Fruit fly (Drosophila melanogaster) whole organism, prepupa: ENCODE data around the gene EndoA.

Experiments used
- CG10669 ChIP-seq: fragments of 200-800 bp; sonication (Bioruptor generic); optimal IDR thresholded peaks from 3 replicates; lab custom pipeline; 2018; ENCODE audit warnings: missing biosample characterization, mild to moderate bottlenecking, missing genetic modification characterization, moderate library complexity
- CG11762 ChIP-seq: fragments of 200-800 bp; sonication (Bioruptor generic); optimal IDR thresholded peaks from 3 replicates; lab custom pipeline; 2016; ENCODE audit warnings: missing biosample characterization, missing genetic modification characterization; ENCODE audit not compliant: insufficient read depth
- CG15336 ChIP-seq: fragments of 200-800 bp; sonication (Bioruptor generic); IDR thresholded peaks from 2 replicates; pipeline ENCODE4 v1.3.6; 2022; ENCODE audit warnings: missing biosample characterization, missing genetic modification characterization
- CG1621 ChIP-seq: fragments of 200-800 bp; sonication (Bioruptor generic); optimal IDR thresholded peaks from 3 replicates; lab custom pipeline; 2018; ENCODE audit warnings: missing biosample characterization, mild to moderate bottlenecking, missing genetic modification characterization
- CG16779 ChIP-seq: fragments of 200-800 bp; sonication (Bioruptor generic); optimal IDR thresholded peaks from 3 replicates; lab custom pipeline; 2017; ENCODE audit warnings: missing biosample characterization, mild to moderate bottlenecking, missing genetic modification characterization
- CG31627 ChIP-seq: fragments of 200-800 bp; sonication (Bioruptor generic); optimal IDR thresholded peaks from 3 replicates; lab custom pipeline; 2016; ENCODE audit warnings: missing biosample characterization, missing genetic modification characterization
- CG32006 ChIP-seq: fragments of 200-800 bp; sonication (Bioruptor generic); optimal IDR thresholded peaks from 3 replicates; lab custom pipeline; 2017; ENCODE audit warnings: missing biosample characterization, mild to moderate bottlenecking, missing genetic modification characterization
- CG34406 ChIP-seq: fragments of 200-800 bp; sonication (Bioruptor generic); optimal IDR thresholded peaks from 3 replicates; lab custom pipeline; 2016; ENCODE audit warnings: missing biosample characterization, missing genetic modification characterization
- CG3919 ChIP-seq: fragments of 200-800 bp; sonication (Bioruptor generic); optimal IDR thresholded peaks from 3 replicates; lab custom pipeline; 2016; ENCODE audit warnings: missing biosample characterization, missing genetic modification characterization
- CG4318 ChIP-seq: fragments of 200-800 bp; sonication (Bioruptor generic); optimal IDR thresholded peaks from 3 replicates; lab custom pipeline; 2017; ENCODE audit warnings: missing biosample characterization, mild to moderate bottlenecking, missing genetic modification characterization
- CG6163 ChIP-seq: fragments of 200-800 bp; sonication (Bioruptor generic); IDR thresholded peaks from 3 replicates; pipeline ENCODE4 v1.3.6; 2022; ENCODE audit warnings: missing biosample characterization, missing genetic modification characterization
- CG6808 ChIP-seq: fragments of 200-800 bp; sonication (Bioruptor generic); optimal IDR thresholded peaks from 3 replicates; lab custom pipeline; 2017; ENCODE audit warnings: missing biosample characterization, missing genetic modification characterization, mild to moderate bottlenecking, moderate library complexity, missing genetic modification reagents
- CG6854 ChIP-seq: fragments of 200-800 bp; sonication (Bioruptor generic); optimal IDR thresholded peaks from 2 replicates; lab custom pipeline; 2017; ENCODE audit warnings: missing biosample characterization, mild to moderate bottlenecking, missing genetic modification characterization
- Eip75B ChIP-seq: fragments of 200-800 bp; sonication (Bioruptor generic); optimal IDR thresholded peaks from 3 replicates; lab custom pipeline; 2016; ENCODE audit warnings: missing biosample characterization, missing genetic modification characterization
- Eip78C ChIP-seq: fragments of 200-800 bp; sonication (Bioruptor generic); peaks from one replicate; lab custom pipeline; 2016; ENCODE audit warnings: missing biosample characterization, missing genetic modification characterization
- Eip93F ChIP-seq: fragments of 200-800 bp; sonication (Bioruptor generic); optimal IDR thresholded peaks from 2 replicates; lab custom pipeline; 2016; ENCODE audit warnings: missing biosample characterization, mild to moderate bottlenecking, missing genetic modification characterization
- Ets96B ChIP-seq: fragments of 200-800 bp; optimal IDR thresholded peaks from 2 replicates; lab custom pipeline; 2019; ENCODE audit warnings: missing biosample characterization, mild to moderate bottlenecking, missing genetic modification characterization, moderate library complexity
- Lpt ChIP-seq: fragments of 200-800 bp; sonication (Bioruptor generic); optimal IDR thresholded peaks from 3 replicates; lab custom pipeline; 2016; ENCODE audit warnings: missing biosample characterization, missing genetic modification characterization
- Sox102F ChIP-seq: fragments of 200-800 bp; sonication (Bioruptor generic); optimal IDR thresholded peaks from 2 replicates; lab custom pipeline; 2016; ENCODE audit warnings: missing biosample characterization, mild to moderate bottlenecking, missing genetic modification characterization
- Sox14 ChIP-seq: fragments of 200-800 bp; sonication (Bioruptor generic); optimal IDR thresholded peaks from 3 replicates; lab custom pipeline; 2016; ENCODE audit warnings: missing biosample characterization, missing genetic modification characterization
- Sox15 ChIP-seq: fragments of 200-800 bp; sonication (Bioruptor generic); optimal IDR thresholded peaks from 3 replicates; lab custom pipeline; 2016; ENCODE audit warnings: missing biosample characterization, missing genetic modification characterization
- achi ChIP-seq: fragments of 200-800 bp; sonication (Bioruptor generic); optimal IDR thresholded peaks from 3 replicates; lab custom pipeline; 2016; ENCODE audit warnings: missing biosample characterization, missing genetic modification characterization
- acj6 ChIP-seq: fragments of 200-800 bp; sonication (Bioruptor generic); optimal IDR thresholded peaks from 3 replicates; lab custom pipeline; 2016; ENCODE audit warnings: missing biosample characterization, missing genetic modification characterization
- cyc ChIP-seq: fragments of 200-800 bp; sonication (Bioruptor generic); optimal IDR thresholded peaks from 3 replicates; lab custom pipeline; 2016; ENCODE audit warnings: missing biosample characterization, missing genetic modification characterization
- dsx ChIP-seq: fragments of 200-800 bp; optimal IDR thresholded peaks from 3 replicates; lab custom pipeline; 2019; ENCODE audit warnings: missing biosample characterization, mild to moderate bottlenecking, missing genetic modification characterization, moderate library complexity; ENCODE audit not compliant: poor library complexity, severe bottlenecking
- esn ChIP-seq: fragments of 200-800 bp; sonication (Bioruptor generic); optimal IDR thresholded peaks from 2 replicates; lab custom pipeline; 2016; ENCODE audit warnings: missing biosample characterization, mild to moderate bottlenecking, missing genetic modification characterization, moderate library complexity
- fd59A ChIP-seq: fragments of 200-800 bp; sonication (Bioruptor generic); optimal IDR thresholded peaks from 2 replicates; lab custom pipeline; 2017; ENCODE audit warnings: missing biosample characterization, mild to moderate bottlenecking, missing genetic modification characterization, missing genetic modification reagents
- fd85E ChIP-seq: fragments of 200-800 bp; sonication (Bioruptor generic); optimal IDR thresholded peaks from 3 replicates; lab custom pipeline; 2016; ENCODE audit warnings: missing biosample characterization, missing genetic modification characterization
- fkh ChIP-seq: fragments of 200-800 bp; sonication (Bioruptor generic); optimal IDR thresholded peaks from 3 replicates; lab custom pipeline; 2017; ENCODE audit warnings: missing biosample characterization, mild to moderate bottlenecking, missing genetic modification characterization, moderate library complexity
- salr ChIP-seq, 2 experiments: fragments of 200-800 bp; sonication (Bioruptor generic); optimal IDR thresholded peaks; 3 replicates each; lab custom pipeline; 2016 to 2018; ENCODE audit warnings: missing biosample characterization in 2 of 2, missing genetic modification characterization in 2 of 2, mild to moderate bottlenecking in 1 of 2
- spab ChIP-seq: fragments of 200-800 bp; sonication (Bioruptor generic); optimal IDR thresholded peaks from 2 replicates; lab custom pipeline; 2017; ENCODE audit warnings: missing biosample characterization, mild to moderate bottlenecking, missing genetic modification characterization, missing genetic modification reagents
- ss ChIP-seq, 2 experiments: fragments of 200-800 bp; sonication (Bioruptor generic); optimal IDR thresholded peaks; 2 replicates in 1 of 2; 3 replicates in 1 of 2; lab custom pipeline; 2017 to 2018; ENCODE audit warnings: mild to moderate bottlenecking in 2 of 2, missing biosample characterization in 2 of 2, missing genetic modification characterization in 2 of 2, moderate library complexity in 1 of 2
- svp ChIP-seq: fragments of 200-800 bp; sonication (Bioruptor generic); peaks from one replicate; lab custom pipeline; 2016; ENCODE audit warnings: missing biosample characterization, missing genetic modification characterization
- topi ChIP-seq: fragments of 200-800 bp; sonication (Bioruptor generic); optimal IDR thresholded peaks from 3 replicates; lab custom pipeline; 2016; ENCODE audit warnings: missing biosample characterization, missing genetic modification characterization
- vri ChIP-seq: fragments of 200-800 bp; sonication (Bioruptor generic); optimal IDR thresholded peaks from 3 replicates; lab custom pipeline; 2016; ENCODE audit warnings: missing biosample characterization, mild to moderate bottlenecking, missing genetic modification characterization

Gene EndoA

DNA sequence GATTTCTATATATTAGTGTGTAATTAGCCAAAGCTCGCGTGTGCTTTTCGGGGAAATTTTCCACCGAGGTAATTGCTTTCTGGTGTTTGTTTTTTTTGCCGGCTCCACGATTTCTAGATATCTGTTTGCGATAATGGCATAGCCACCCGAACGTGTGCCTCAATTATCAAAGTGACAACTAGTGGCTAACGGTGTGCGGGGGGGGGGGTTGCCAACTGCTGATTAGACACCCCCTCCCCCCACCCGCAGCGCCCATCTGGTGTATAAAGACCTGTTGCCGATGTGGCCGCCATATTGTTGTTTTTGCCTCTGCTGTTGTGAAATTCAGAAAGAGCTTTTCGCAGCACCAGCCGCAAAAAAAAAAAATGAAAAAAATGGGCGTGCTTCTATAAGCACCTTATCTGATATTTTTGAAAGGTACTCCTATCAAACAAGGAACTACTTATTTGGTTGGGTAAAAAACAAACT lies 12.5 kb downstream of the EndoA start (continued):
- TF ChIP-seq Sox102F (GFP tag; lab: Kevin White, UChicago) (no peak), topi (no peak), ss (GFP tag; optimal IDR thresholded peaks at IDR 0.05; lab: Kevin White, UChicago) (peak in 1 of 2 experiments; percentile 9), svp (GFP tag; lab: Kevin White, UChicago) (no peak), CG4318 (GFP tag; lab: Kevin White, UChicago) (no peak), CG34406 (no peak)
- TF ChIP-seq, all 60 proteins: peak for 7

DNA sequence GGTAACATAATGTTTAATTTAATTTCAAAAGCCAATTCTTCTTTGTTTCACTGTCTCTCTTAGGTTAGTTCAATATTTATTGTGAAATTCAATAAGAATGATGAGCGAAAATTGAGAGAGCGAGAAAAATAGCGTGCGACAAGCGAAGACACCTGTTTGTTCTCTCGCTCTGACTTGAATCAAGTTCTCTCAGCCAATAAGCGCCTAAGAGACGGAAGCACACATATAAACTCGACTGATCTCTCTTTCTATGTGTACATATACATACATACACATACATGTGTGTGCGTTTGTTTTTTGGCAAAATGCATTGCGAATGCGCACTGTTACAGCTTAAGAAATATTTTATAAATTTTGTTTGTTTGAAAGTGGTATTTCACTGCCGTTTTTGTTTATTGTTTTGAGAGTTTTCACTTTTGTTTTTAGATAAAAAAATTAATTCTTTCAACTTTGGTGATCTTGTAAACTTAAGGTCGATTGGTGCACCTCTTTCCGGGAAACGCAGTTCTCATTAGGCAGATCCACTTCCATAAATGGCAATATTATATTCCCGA lies 16.9 kb downstream of the EndoA start:
- TF ChIP-seq Sox14 (GFP tag; lab: Kevin White, UChicago), result peak; percentile 32
- TF ChIP-seq fkh (GFP tag; lab: Kevin White, UChicago), result peak; percentile 73
- TF ChIP-seq Sox15 (GFP tag; lab: Kevin White, UChicago), result no peak
- no peak for TF ChIP-seq CG6808 (GFP tag; lab: Kevin White, UChicago)
- TF ChIP-seq CG3919 (GFP tag; lab: Kevin White, UChicago), result no peak
- TF ChIP-seq CG4318 (GFP tag; lab: Kevin White, UChicago), result no peak
- no peak for TF ChIP-seq salr (GFP tag; optimal IDR thresholded peaks at IDR 0.05; lab: Kevin White, UChicago)
- TF ChIP-seq Sox102F (GFP tag; lab: Kevin White, UChicago), result peak; percentile 5
- peak; percentile 13 for TF ChIP-seq CG32006 (GFP tag; lab: Kevin White, UChicago)
- no peak for TF ChIP-seq fd59A (GFP tag; lab: Kevin White, UChicago)
- TF ChIP-seq esn (GFP tag; lab: Kevin White, UChicago), result no peak
- peak; percentile 38; the same call in 2 of the 3 replicates for TF ChIP-seq CG6163 (GFP tag; lab: Robert Waterston, UW)
- no peak for TF ChIP-seq achi (GFP tag; lab: Kevin White, UChicago)
- no peak for TF ChIP-seq CG16779
- TF ChIP-seq fd85E, result no peak
- peak; percentile 4 for TF ChIP-seq vri (GFP tag; lab: Kevin White, UChicago)
- TF ChIP-seq Eip93F (GFP tag; lab: Kevin White, UChicago), result peak; percentile 12
- no peak for TF ChIP-seq Lpt (GFP tag; lab: Kevin White, UChicago)
- TF ChIP-seq acj6, result no peak
- no peak for TF ChIP-seq CG10669 (GFP tag; lab: Kevin White, UChicago)
- no peak for TF ChIP-seq cyc (GFP tag; lab: Kevin White, UChicago)
- no peak for TF ChIP-seq Ets96B (tag; lab: Kevin White, UChicago)
- peak; percentile 64 for TF ChIP-seq Eip78C (GFP tag; lab: Kevin White, UChicago)
- TF ChIP-seq CG6854 (GFP tag; lab: Kevin White, UChicago), result no peak
- peak in 1 of 2 experiments; percentile 8 for TF ChIP-seq ss (GFP tag; optimal IDR thresholded peaks at IDR 0.05; lab: Kevin White, UChicago)
- TF ChIP-seq CG1621 (tag; lab: Kevin White, UChicago), result no peak
- TF ChIP-seq CG11762, result no peak
- TF ChIP-seq CG31627 (GFP tag; lab: Kevin White, UChicago), result no peak

DNA sequence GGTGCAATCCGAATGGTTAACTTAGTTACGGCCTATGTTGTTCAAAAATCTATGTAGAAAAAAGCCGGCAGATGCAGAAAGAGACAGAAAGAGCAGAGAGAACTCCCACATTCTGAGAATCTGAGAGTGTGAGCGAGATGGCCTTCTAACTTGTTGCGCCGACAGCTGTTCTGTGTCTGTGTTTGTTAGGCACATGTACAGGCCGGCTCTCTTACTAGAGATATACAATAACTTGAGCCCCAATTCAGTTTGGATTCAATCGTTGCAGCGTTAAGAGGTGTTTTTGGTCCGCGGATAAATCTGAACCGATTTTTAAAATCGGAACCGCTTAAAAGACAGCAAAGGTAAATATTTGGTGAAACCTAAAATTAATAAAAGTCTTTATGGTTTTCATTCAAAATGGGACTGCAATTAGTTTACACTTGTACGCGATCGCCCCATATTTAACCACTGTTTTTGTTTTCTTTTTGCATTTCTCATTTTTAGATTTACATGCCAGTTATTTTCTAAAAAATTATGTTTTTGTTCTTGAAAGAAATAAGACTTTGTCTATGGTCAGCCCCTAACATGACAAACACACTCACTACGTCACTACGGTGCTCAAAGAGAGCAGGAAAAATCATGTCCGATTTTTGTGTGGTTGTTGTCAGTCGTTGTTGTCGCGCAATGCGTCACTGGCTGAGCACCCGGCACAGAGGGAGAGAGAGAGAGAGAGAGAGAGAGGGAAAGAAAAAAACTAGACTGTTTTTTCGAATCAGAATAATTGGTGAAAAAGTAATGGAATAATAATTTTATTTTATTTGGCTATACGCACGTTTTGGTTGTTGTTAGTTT lies 17.6 kb downstream of the EndoA start:
- TF ChIP-seq svp (GFP tag; lab: Kevin White, UChicago), result peak; percentile 70
- TF ChIP-seq CG16779, result no peak
- peak; percentile 5; the same call in 1 of the 2 replicates for TF ChIP-seq CG15336
- no peak for TF ChIP-seq CG6163 (GFP tag; lab: Robert Waterston, UW)
- TF ChIP-seq dsx (GFP tag; lab: Kevin White, UChicago), result peak; percentile 57
- peak; percentile 28 for TF ChIP-seq Sox102F (GFP tag; lab: Kevin White, UChicago)
- no peak for TF ChIP-seq spab (GFP tag; lab: Kevin White, UChicago)
- peak; percentile 4 for TF ChIP-seq CG3919 (GFP tag; lab: Kevin White, UChicago)
- TF ChIP-seq Eip75B (GFP tag; lab: Kevin White, UChicago), result no peak
- peak; percentile 28 for TF ChIP-seq Eip78C (GFP tag; lab: Kevin White, UChicago)
